Fruit fly (Drosophila melanogaster) whole organism, embryonic: ENCODE data around the gene CG14507.

Experiments
- Ada2b ChIP-seq: fragments of 200-800 bp; sonication (Bioruptor generic); IDR thresholded peaks from 2 replicates; pipeline ENCODE4 v1.3.6; 2022; ENCODE audit warnings: missing biosample characterization, missing genetic modification characterization
- Blimp-1 ChIP-seq: fragments of 200-800 bp; sonication (Bioruptor generic); optimal IDR thresholded peaks from 3 replicates; lab custom pipeline; 2018; ENCODE audit warnings: missing biosample characterization, missing genetic modification characterization, mild to moderate bottlenecking, moderate library complexity, missing genetic modification reagents
- BtbVII ChIP-seq: fragments of 200-800 bp; sonication (Bioruptor generic); optimal IDR thresholded peaks from 3 replicates; lab custom pipeline; 2017; ENCODE audit warnings: missing biosample characterization, mild to moderate bottlenecking, missing genetic modification characterization
- Bteb2 ChIP-seq: fragments of 200-800 bp; sonication (Bioruptor generic); optimal IDR thresholded peaks from 2 replicates; lab custom pipeline; 2016; ENCODE audit warnings: missing biosample characterization, missing genetic modification characterization
- CG10431 ChIP-seq: fragments of 200-800 bp; sonication (Bioruptor generic); optimal IDR thresholded peaks from 3 replicates; lab custom pipeline; 2018; ENCODE audit warnings: missing biosample characterization, mild to moderate bottlenecking, missing genetic modification characterization
- CG15269 ChIP-seq: fragments of 200-800 bp; sonication (Bioruptor generic); optimal IDR thresholded peaks from 2 replicates; lab custom pipeline; 2018; ENCODE audit warnings: missing biosample characterization, mild to moderate bottlenecking, missing genetic modification characterization, moderate library complexity
- CG15479 ChIP-seq: fragments of 200-800 bp; sonication (Bioruptor generic); optimal IDR thresholded peaks from 3 replicates; lab custom pipeline; 2019; ENCODE audit warnings: missing biosample characterization, mild to moderate bottlenecking, missing genetic modification characterization, moderate library complexity
- CG15514 ChIP-seq: fragments of 200-800 bp; sonication (Bioruptor generic); optimal IDR thresholded peaks from 3 replicates; lab custom pipeline; 2017; ENCODE audit warnings: missing biosample characterization, missing genetic modification characterization, mild to moderate bottlenecking, moderate library complexity, missing genetic modification reagents
- CG15601 ChIP-seq: fragments of 200-800 bp; sonication (Bioruptor generic); optimal IDR thresholded peaks from 3 replicates; lab custom pipeline; 2019; ENCODE audit warnings: missing biosample characterization, mild to moderate bottlenecking, missing genetic modification characterization, moderate library complexity
- CG16813 ChIP-seq: fragments of 200-800 bp; sonication (Bioruptor generic); IDR thresholded peaks from 3 replicates; pipeline ENCODE4 v1.3.6; 2022; ENCODE audit warnings: missing biosample characterization, missing genetic modification characterization; ENCODE audit not compliant: partially characterized antibody
- CG17186 ChIP-seq: fragments of 200-800 bp; sonication (Bioruptor generic); optimal IDR thresholded peaks from 3 replicates; lab custom pipeline; 2017; ENCODE audit warnings: missing biosample characterization, missing genetic modification reagents, missing genetic modification characterization
- CG17568 ChIP-seq: fragments of 200-800 bp; sonication (Bioruptor generic); optimal IDR thresholded peaks from 2 replicates; lab custom pipeline; 2018; ENCODE audit warnings: missing biosample characterization, mild to moderate bottlenecking, missing genetic modification characterization, moderate library complexity
- CG18262 ChIP-seq: fragments of 200-800 bp; optimal IDR thresholded peaks from 3 replicates; lab custom pipeline; 2019; ENCODE audit warnings: missing biosample characterization, mild to moderate bottlenecking, missing genetic modification characterization, moderate library complexity
- CG2116 ChIP-seq: fragments of 200-800 bp; sonication (Bioruptor generic); optimal IDR thresholded peaks from 3 replicates; lab custom pipeline; 2018; ENCODE audit warnings: missing biosample characterization, mild to moderate bottlenecking, missing genetic modification characterization
- CG2678 ChIP-seq: fragments of 200-800 bp; sonication (Bioruptor generic); optimal IDR thresholded peaks from 3 replicates; lab custom pipeline; 2019; ENCODE audit warnings: missing biosample characterization, mild to moderate bottlenecking, missing genetic modification characterization, moderate library complexity
- CG3995 ChIP-seq: fragments of 200-800 bp; sonication (Bioruptor generic); optimal IDR thresholded peaks from 3 replicates; lab custom pipeline; 2016; ENCODE audit warnings: missing biosample characterization, missing genetic modification characterization
- CG43689 ChIP-seq: fragments of 200-800 bp; sonication (Bioruptor generic); IDR thresholded peaks from 2 replicates; pipeline ENCODE4 v1.3.6; 2022; ENCODE audit warnings: missing biosample characterization, missing genetic modification characterization
- CG4820 ChIP-seq: fragments of 200-800 bp; sonication (Bioruptor generic); optimal IDR thresholded peaks from 3 replicates; lab custom pipeline; 2016; ENCODE audit warnings: missing biosample characterization, missing genetic modification characterization
- CG5953 ChIP-seq: fragments of 200-800 bp; sonication (Bioruptor generic); IDR thresholded peaks from 2 replicates; pipeline ENCODE4 v1.3.6; 2022; ENCODE audit warnings: missing biosample characterization, missing genetic modification characterization
- CG8089 ChIP-seq: fragments of 200-800 bp; sonication (Bioruptor generic); optimal IDR thresholded peaks from 3 replicates; lab custom pipeline; 2016; ENCODE audit warnings: missing biosample characterization, missing genetic modification characterization
- CG8944 ChIP-seq: fragments of 200-800 bp; sonication (Bioruptor generic); optimal IDR thresholded peaks from 3 replicates; lab custom pipeline; 2016; ENCODE audit warnings: missing biosample characterization, missing genetic modification characterization
- Chrac-16 ChIP-seq: fragments of 200-800 bp; sonication (Bioruptor generic); optimal IDR thresholded peaks from 3 replicates; lab custom pipeline; 2016; ENCODE audit warnings: missing biosample characterization, missing genetic modification characterization
- Dfd ChIP-seq, 2 experiments: fragments of >200 bp; optimal IDR thresholded peaks; 2 replicates each; lab custom pipeline; 2017; ENCODE audit warnings: missing biosample characterization in 2 of 2, missing genetic modification characterization in 2 of 2
- Gug ChIP-seq: fragments of 200-800 bp; sonication (Bioruptor generic); IDR thresholded peaks from 4 replicates; pipeline ENCODE4 v1.3.6; 2022; ENCODE audit warnings: missing biosample characterization, missing genetic modification characterization
- Kr ChIP-seq: fragments of 200-800 bp; sonication (Bioruptor generic); optimal IDR thresholded peaks from 2 replicates; lab custom pipeline; 2017; ENCODE audit warnings: missing biosample characterization, mild to moderate bottlenecking, missing genetic modification characterization
- Med ChIP-seq: fragments of 200-800 bp; sonication (Bioruptor generic); peaks from one replicate; lab custom pipeline; 2016; ENCODE audit warnings: missing biosample characterization, missing genetic modification characterization, mild to moderate bottlenecking, inconsistent platforms, moderate library complexity
- Mrtf ChIP-seq: fragments of 200-800 bp; sonication (Bioruptor generic); IDR thresholded peaks from 3 replicates; pipeline ENCODE4 v1.3.6; 2022; ENCODE audit warnings: missing biosample characterization, missing genetic modification characterization
- Sox102F ChIP-seq: fragments of 200-800 bp; sonication (Bioruptor generic); optimal IDR thresholded peaks from 2 replicates; lab custom pipeline; 2018; ENCODE audit warnings: missing biosample characterization, mild to moderate bottlenecking, missing genetic modification characterization, moderate library complexity
- Spps ChIP-seq: fragments of 200-800 bp; sonication (Bioruptor generic); optimal IDR thresholded peaks from 2 replicates; lab custom pipeline; 2018; ENCODE audit warnings: missing biosample characterization, mild to moderate bottlenecking, missing genetic modification characterization
- Usf ChIP-seq: fragments of 200-800 bp; sonication (Bioruptor generic); optimal IDR thresholded peaks from 2 replicates; lab custom pipeline; 2017; ENCODE audit warnings: missing genotype, missing biosample characterization, missing genetic modification characterization
- Vsx1 ChIP-seq: fragments of 200-800 bp; sonication (Bioruptor generic); optimal IDR thresholded peaks from 2 replicates; lab custom pipeline; 2017; ENCODE audit warnings: missing biosample characterization, mild to moderate bottlenecking, missing genetic modification characterization, missing genetic modification reagents
- abd-A ChIP-seq: fragments of 200-800 bp; sonication (Bioruptor generic); optimal IDR thresholded peaks from 3 replicates; lab custom pipeline; 2019; ENCODE audit warnings: missing biosample characterization, mild to moderate bottlenecking, missing genetic modification characterization, moderate library complexity
- chinmo ChIP-seq: fragments of 200-800 bp; sonication (Bioruptor generic); IDR thresholded peaks from 4 replicates; pipeline ENCODE4 v1.3.6; 2022; ENCODE audit warnings: missing biosample characterization, missing genetic modification characterization; ENCODE audit not compliant: partially characterized antibody
- esg ChIP-seq: fragments of 200-800 bp; sonication (Bioruptor generic); conservative IDR thresholded peaks from 2 replicates; pipeline ENCODE4 v1.3.6; 2022; ENCODE audit warnings: missing biosample characterization, missing genetic modification characterization
- ewg ChIP-seq: fragments of 200-800 bp; sonication (Bioruptor generic); optimal IDR thresholded peaks from 3 replicates; lab custom pipeline; 2017; ENCODE audit warnings: mild to moderate bottlenecking, missing biosample characterization, missing genetic modification reagents, missing genetic modification characterization
- gsb ChIP-seq: fragments of 200-800 bp; sonication (Bioruptor generic); IDR thresholded peaks from 2 replicates; pipeline ENCODE4 v1.3.6; 2022; ENCODE audit warnings: missing biosample characterization, missing genetic modification characterization
- jumu ChIP-seq: fragments of 200-800 bp; sonication (Bioruptor generic); optimal IDR thresholded peaks from 3 replicates; lab custom pipeline; 2016; ENCODE audit warnings: missing biosample characterization, missing genetic modification characterization
- knrl ChIP-seq: fragments of 200-800 bp; sonication (Bioruptor generic); IDR thresholded peaks from 3 replicates; pipeline ENCODE4 v1.3.6; 2022; ENCODE audit warnings: missing biosample characterization, missing genetic modification characterization; ENCODE audit not compliant: partially characterized antibody
- lab ChIP-seq: fragments of 200-800 bp; sonication (Bioruptor generic); optimal IDR thresholded peaks from 3 replicates; lab custom pipeline; 2017; ENCODE audit warnings: missing biosample characterization, missing genetic modification characterization, mild to moderate bottlenecking, moderate library complexity, missing genetic modification reagents
- nerfin-2 ChIP-seq: fragments of 200-800 bp; sonication (Bioruptor generic); IDR thresholded peaks from 2 replicates; pipeline ENCODE4 v1.3.6; 2022; ENCODE audit warnings: missing biosample characterization, missing genetic modification characterization; ENCODE audit not compliant: partially characterized antibody
- org-1 ChIP-seq: fragments of 200-800 bp; sonication (Bioruptor generic); optimal IDR thresholded peaks from 2 replicates; lab custom pipeline; 2017; ENCODE audit warnings: missing biosample characterization, missing genetic modification characterization
- prd ChIP-seq, 3 experiments: fragments of >200 bp in 2 of 3; fragments of 200-800 bp in 1 of 3; sonication (Bioruptor generic) in 1 of 3; optimal IDR thresholded peaks in 2 of 3; IDR thresholded peaks in 1 of 3; 2 replicates in 2 of 3; 3 replicates in 1 of 3; pipeline versions ENCODE4 v1.3.6 to Lab custom; 2017 to 2022; ENCODE audit warnings: missing biosample characterization in 1 of 3, missing genetic modification characterization in 1 of 3
- pum ChIP-seq: fragments of 200-800 bp; sonication (Bioruptor generic); optimal IDR thresholded peaks from 2 replicates; lab custom pipeline; 2016; ENCODE audit warnings: missing biosample characterization, missing genetic modification characterization
- sima ChIP-seq: fragments of 200-800 bp; sonication (Bioruptor generic); optimal IDR thresholded peaks from 2 replicates; lab custom pipeline; 2016; ENCODE audit warnings: missing biosample characterization, missing genetic modification characterization
- sr ChIP-seq: fragments of 200-800 bp; sonication (Bioruptor generic); IDR thresholded peaks from 3 replicates; pipeline ENCODE4 v1.3.6; 2022; ENCODE audit warnings: missing biosample characterization, missing genetic modification characterization
- tgo ChIP-seq: fragments of 200-800 bp; sonication (Bioruptor generic); IDR thresholded peaks from 3 replicates; pipeline ENCODE4 v1.3.6; 2022; ENCODE audit warnings: missing biosample characterization, missing genetic modification characterization
- unc-4 ChIP-seq: fragments of 200-800 bp; sonication (Bioruptor generic); IDR thresholded peaks from 2 replicates; pipeline ENCODE4 v1.3.6; 2022; ENCODE audit warnings: missing biosample characterization, missing genetic modification characterization; ENCODE audit not compliant: partially characterized antibody
- vnd ChIP-seq: fragments of 200-800 bp; sonication (Bioruptor generic); IDR thresholded peaks from 3 replicates; pipeline ENCODE4 v1.3.6; 2022; ENCODE audit warnings: missing biosample characterization, missing genetic modification characterization; ENCODE audit not compliant: partially characterized antibody
- wek ChIP-seq: fragments of 200-800 bp; sonication (Bioruptor generic); optimal IDR thresholded peaks from 3 replicates; lab custom pipeline; 2018; ENCODE audit warnings: missing biosample characterization, mild to moderate bottlenecking, missing genetic modification characterization, moderate library complexity
- zfh1 ChIP-seq: fragments of 200-800 bp; sonication (Bioruptor generic); IDR thresholded peaks from 3 replicates; pipeline ENCODE4 v1.3.6; 2022; ENCODE audit warnings: missing biosample characterization, missing genetic modification characterization

CG14507 gene

DNA sequence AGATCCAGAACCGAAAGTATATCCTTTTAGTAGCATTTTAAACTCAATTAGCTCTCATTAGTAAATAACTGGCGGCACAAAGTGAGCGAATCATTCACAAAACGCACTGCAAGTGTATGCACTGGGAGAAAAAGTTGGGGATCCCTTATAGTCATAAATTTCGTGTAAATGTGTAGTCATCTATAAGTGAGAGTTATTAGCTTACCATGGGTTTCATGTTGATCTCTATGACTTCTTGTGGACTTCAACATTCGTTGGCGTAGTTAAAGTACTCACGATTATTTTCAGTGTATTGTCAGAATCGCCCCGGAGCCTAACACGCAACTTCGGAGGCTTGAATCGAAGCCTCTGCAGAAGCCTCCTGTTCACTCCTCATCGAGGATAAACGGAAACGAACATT is 49.5 kb upstream of the CG14507 start (continued):
- TF ChIP-seq CG2116 (GFP tag; lab: Kevin White, UChicago) (no peak), gsb (GFP tag; lab: Robert Waterston, UW) (no peak), Vsx1 (no peak), CG8089 (GFP tag; lab: Kevin White, UChicago) (peak; percentile 35), sima (GFP tag; lab: Kevin White, UChicago) (no peak), Mrtf (GFP tag; lab: Robert Waterston, UW) (no peak), org-1 (GFP tag; lab: Kevin White, UChicago) (no peak), prd (optimal IDR thresholded peaks at IDR 0.05; lab: Kevin White, UChicago) (no peak), prd (GFP tag; IDR thresholded peaks at IDR 0.05; lab: Robert Waterston, UW) (peak; percentile 73), Blimp-1 (GFP tag; lab: Kevin White, UChicago) (peak; percentile 23), esg (GFP tag; lab: Robert Waterston, UW) (no peak), CG15514 (GFP tag; lab: Kevin White, UChicago) (no peak), CG4820 (GFP tag; lab: Kevin White, UChicago) (peak; percentile 24), knrl (GFP tag; lab: Robert Waterston, UW) (no peak), CG10431 (no peak), Dfd (GFP tag; optimal IDR thresholded peaks at IDR 0.05; lab: Kevin White, UChicago) (no peak), lab (GFP tag; lab: Kevin White, UChicago) (no peak), zfh1 (GFP tag; lab: Robert Waterston, UW) (0 out of 3 replicates have a peak, but pooled peaks have one; percentile 27), Ada2b (GFP tag; lab: Robert Waterston, UW) (no peak), CG17186 (GFP tag; lab: Kevin White, UChicago) (no peak), Usf (no peak), CG8944 (GFP tag; lab: Kevin White, UChicago) (peak; percentile 3), Sox102F (peak; percentile 15), CG3995 (no peak), Gug (GFP tag; lab: Robert Waterston, UW) (no peak), sr (no peak), CG15479 (GFP tag; lab: Kevin White, UChicago) (no peak), CG2678 (tag; lab: Kevin White, UChicago) (no peak), ewg (GFP tag; lab: Kevin White, UChicago) (no peak), chinmo (GFP tag; lab: Robert Waterston, UW) (no peak), BtbVII (GFP tag; lab: Kevin White, UChicago) (no peak), Kr (GFP tag; lab: Kevin White, UChicago) (peak; percentile 42), jumu (GFP tag; lab: Kevin White, UChicago) (no peak), CG15601 (tag; lab: Kevin White, UChicago) (no peak), Spps (tag; lab: Kevin White, UChicago) (peak; percentile 7), CG15269 (no peak), CG17568 (no peak), nerfin-2 (no peak), Bteb2 (GFP tag; lab: Kevin White, UChicago) (no peak), unc-4 (GFP tag; lab: Robert Waterston, UW) (no peak), CG18262 (tag; lab: Kevin White, UChicago) (peak; percentile 51), Med (no peak), CG5953 (GFP tag; lab: Robert Waterston, UW) (no peak), vnd (no peak), CG16813 (no peak), pum (GFP tag; lab: Kevin White, UChicago) (no peak), CG43689 (no peak), tgo (no peak), Chrac-16 (peak; percentile 54), abd-A (tag; lab: Kevin White, UChicago) (no peak), wek (GFP tag; lab: Kevin White, UChicago) (no peak)
